Worm (Caenorhabditis elegans) whole organism, L4 larva: ENCODE results near the gene aakg-1.
A peak's percentile ranks its signal among the peaks of the same experiment; 100 is the strongest.

ENCODE experiments used
- F49E8.2 ChIP-seq: sonication (generic microtip); optimal IDR thresholded peaks from 2 replicates; lab custom pipeline; 2016; ENCODE audit warnings: missing compliant biosample characterization, mild to moderate bottlenecking, missing genetic modification characterization, borderline replicate concordance
- R02D3.7 ChIP-seq: fragments of 150-350 bp; sonication (generic microtip); optimal IDR thresholded peaks from 3 replicates; lab custom pipeline; 2014; ENCODE audit warnings: missing biosample characterization, missing genetic modification characterization
- T20F7.1 ChIP-seq: fragments of 200-800 bp; sonication (Bioruptor generic); optimal IDR thresholded peaks from 2 replicates; lab custom pipeline; 2018; ENCODE audit warnings: mild to moderate bottlenecking, missing genetic modification characterization, missing compliant biosample characterization
- T26A8.4 ChIP-seq: fragments of 200-800 bp; sonication (Bioruptor generic); IDR thresholded peaks from 2 replicates; pipeline ENCODE4 v1.3.6; 2022; ENCODE audit warnings: missing genetic modification characterization, missing compliant biosample characterization
- ZK337.2 ChIP-seq: fragments of 200-800 bp; sonication (Bioruptor generic); IDR thresholded peaks from 2 replicates; pipeline ENCODE4 v1.3.6; 2022; ENCODE audit warnings: missing genetic modification reagents, missing genetic modification characterization, missing compliant biosample characterization
- aha-1 ChIP-seq: fragments of 150-350 bp; peaks from one replicate; lab custom pipeline; 2014; ENCODE audit warnings: missing biosample characterization, missing genetic modification characterization
- ama-1 ChIP-seq: fragments of 150-350 bp; optimal IDR thresholded peaks from 2 replicates; lab custom pipeline; 2014; ENCODE audit warnings: inconsistent platforms, mixed read lengths
- daf-12 ChIP-seq: fragments of 150-350 bp; optimal IDR thresholded peaks from 2 replicates; lab custom pipeline; 2014; ENCODE audit warnings: missing biosample characterization, missing genetic modification reagents, missing genetic modification characterization
- dmd-6 ChIP-seq: fragments of 200-800 bp; sonication (Bioruptor generic); IDR thresholded peaks from 2 replicates; pipeline ENCODE4 v1.3.6; 2022; ENCODE audit warnings: missing genetic modification reagents, missing genetic modification characterization, missing compliant biosample characterization
- duxl-1 ChIP-seq: sonication (generic microtip); optimal IDR thresholded peaks from 2 replicates; lab custom pipeline; 2016; ENCODE audit warnings: mild to moderate bottlenecking, missing genetic modification characterization, moderate library complexity, missing compliant biosample characterization; ENCODE audit not compliant: poor library complexity
- egl-43 ChIP-seq: fragments of 200-800 bp; sonication (Bioruptor generic); IDR thresholded peaks from 2 replicates; pipeline ENCODE4 v1.3.6; 2022; ENCODE audit warnings: missing genetic modification reagents, missing genetic modification characterization, missing compliant biosample characterization
- fkh-10 ChIP-seq: fragments of 150-350 bp; optimal IDR thresholded peaks from 2 replicates; lab custom pipeline; 2014; ENCODE audit warnings: missing biosample characterization, missing genetic modification reagents, missing genetic modification characterization
- fos-1 ChIP-seq: fragments of 150-350 bp; optimal IDR thresholded peaks from 2 replicates; lab custom pipeline; 2014; ENCODE audit warnings: missing biosample characterization, missing genetic modification characterization
- hif-1 ChIP-seq, 2 experiments: sonication (generic microtip); optimal IDR thresholded peaks; 2 replicates each; lab custom pipeline; 2016 to 2017; ENCODE audit warnings: missing compliant biosample characterization in 2 of 2, missing genetic modification characterization in 2 of 2, missing genetic modification reagents in 2 of 2, missing genotype in 2 of 2, mild to moderate bottlenecking in 1 of 2
- hlh-11 ChIP-seq: fragments of 200-800 bp; sonication (Bioruptor generic); optimal IDR thresholded peaks from 2 replicates; lab custom pipeline; 2018; ENCODE audit warnings: mild to moderate bottlenecking, missing genetic modification characterization, missing compliant biosample characterization
- hmg-1.1 ChIP-seq: fragments of 200-800 bp; sonication (Bioruptor generic); IDR thresholded peaks from 2 replicates; pipeline ENCODE4 v1.3.6; 2022; ENCODE audit warnings: missing genetic modification reagents, missing genetic modification characterization, missing compliant biosample characterization
- lin-13 ChIP-seq: fragments of 150-350 bp; optimal IDR thresholded peaks from 2 replicates; lab custom pipeline; 2014; ENCODE audit warnings: missing biosample characterization, missing genetic modification reagents, missing genetic modification characterization
- lin-15B ChIP-seq: fragments of 150-350 bp; sonication (generic microtip); optimal IDR thresholded peaks from 3 replicates; lab custom pipeline; 2014; ENCODE audit warnings: missing biosample characterization, missing genetic modification characterization
- lin-29 ChIP-seq: fragments of 200-800 bp; sonication (Bioruptor generic); IDR thresholded peaks from 2 replicates; pipeline ENCODE4 v1.3.6; 2022; ENCODE audit warnings: missing genetic modification reagents, missing genetic modification characterization, missing compliant biosample characterization
- lin-39 ChIP-seq: fragments of 150-350 bp; optimal IDR thresholded peaks from 2 replicates; lab custom pipeline; 2014; ENCODE audit warnings: missing biosample characterization, missing genetic modification reagents, missing genetic modification characterization
- lsy-2 ChIP-seq, 2 experiments: fragments of 150-350 bp in 1 of 2; sonication (generic microtip) in 1 of 2; optimal IDR thresholded peaks; 2 replicates each; lab custom pipeline; 2014 to 2017; ENCODE audit warnings: missing biosample characterization in 2 of 2, missing genetic modification characterization in 2 of 2
- mep-1 ChIP-seq: fragments of 150-350 bp; sonication (generic microtip); optimal IDR thresholded peaks from 3 replicates; lab custom pipeline; 2014; ENCODE audit warnings: missing biosample characterization, missing genetic modification characterization
- mes-2 ChIP-seq: sonication (generic microtip); optimal IDR thresholded peaks from 2 replicates; lab custom pipeline; 2016; ENCODE audit warnings: missing genotype, mild to moderate bottlenecking, missing genetic modification characterization, missing compliant biosample characterization; ENCODE audit not compliant: poor library complexity, severe bottlenecking
- mxl-2 ChIP-seq: fragments of 200-800 bp; sonication (Bioruptor generic); conservative IDR thresholded peaks from 2 replicates; pipeline ENCODE4 v1.3.6; 2022; ENCODE audit warnings: missing genetic modification reagents, missing genetic modification characterization, missing compliant biosample characterization
- nhr-102 ChIP-seq: sonication (generic microtip); optimal IDR thresholded peaks from 2 replicates; lab custom pipeline; 2016; ENCODE audit warnings: mild to moderate bottlenecking, missing genetic modification characterization, moderate library complexity, missing compliant biosample characterization
- nhr-11 ChIP-seq: fragments of 150-350 bp; optimal IDR thresholded peaks from 2 replicates; lab custom pipeline; 2014; ENCODE audit warnings: missing biosample characterization, missing genetic modification characterization
- nhr-28 ChIP-seq: fragments of 150-350 bp; optimal IDR thresholded peaks from 2 replicates; lab custom pipeline; 2014; ENCODE audit warnings: missing biosample characterization, missing genetic modification characterization
- nhr-48 ChIP-seq: sonication (generic microtip); optimal IDR thresholded peaks from 2 replicates; lab custom pipeline; 2016; ENCODE audit warnings: mild to moderate bottlenecking, missing genetic modification characterization, missing compliant biosample characterization
- nhr-6 ChIP-seq: fragments of 150-350 bp; optimal IDR thresholded peaks from 2 replicates; lab custom pipeline; 2014; ENCODE audit warnings: missing biosample characterization, missing genetic modification characterization
- nhr-77 ChIP-seq: fragments of 150-350 bp; optimal IDR thresholded peaks from 2 replicates; lab custom pipeline; 2014; ENCODE audit warnings: missing biosample characterization, missing genetic modification characterization
- pha-4 ChIP-seq, 2 experiments: fragments of 150-350 bp in 1 of 2; fragments of 200-800 bp in 1 of 2; sonication (Bioruptor generic) in 1 of 2; IDR thresholded peaks in 1 of 2; optimal IDR thresholded peaks in 1 of 2; 2 replicates each; pipeline versions ENCODE4 v1.3.6 to Lab custom; 2014 to 2022; ENCODE audit warnings: missing genetic modification characterization in 2 of 2, missing genetic modification reagents in 2 of 2, missing biosample characterization in 1 of 2, missing compliant biosample characterization in 1 of 2
- pqm-1 ChIP-seq: sonication (generic microtip); optimal IDR thresholded peaks from 2 replicates; lab custom pipeline; 2017; ENCODE audit warnings: missing biosample characterization, missing genetic modification characterization
- set-16 ChIP-seq: fragments of 200-800 bp; sonication (Bioruptor generic); IDR thresholded peaks from 2 replicates; pipeline ENCODE4 v1.3.6; 2022; ENCODE audit warnings: missing genetic modification reagents, missing genetic modification characterization, missing compliant biosample characterization
- spr-3 ChIP-seq: fragments of 200-800 bp; sonication (Bioruptor generic); optimal IDR thresholded peaks from 2 replicates; lab custom pipeline; 2018; ENCODE audit warnings: mild to moderate bottlenecking, missing genetic modification characterization, missing compliant biosample characterization
- unc-62 ChIP-seq, 3 experiments: fragments of 150-350 bp in 1 of 3; sonication (generic microtip); optimal IDR thresholded peaks in 2 of 3; peaks in 1 of 3; 1 replicate in 1 of 3; 2 replicates in 2 of 3; lab custom pipeline; 2014 to 2017; ENCODE audit warnings: missing biosample characterization in 3 of 3, missing genetic modification characterization in 3 of 3, missing genetic modification reagents in 3 of 3, missing genotype in 1 of 3

The aakg-1 gene

ce11 chrIII:12616990-12617393 is 41.8 kb upstream of the aakg-1 start (continued):
- TF ChIP-seq nhr-28: peak; percentile 92
- TF ChIP-seq lin-29 (GFP tag; lab: Robert Waterston, UW): no peak
- TF ChIP-seq ama-1 (lab: Kevin White, UChicago): peak; percentile 79
- no peak for TF ChIP-seq fos-1 (tag; lab: Kevin White, UChicago)
- TF ChIP-seq nhr-11 (tag; lab: Kevin White, UChicago): peak; percentile 58
- 0 out of 2 replicates have a peak, but pooled peaks have one; percentile 10 for TF ChIP-seq set-16 (GFP tag; lab: Robert Waterston, UW)
- TF ChIP-seq R02D3.7: no peak
- TF ChIP-seq ZK337.2 (GFP tag; lab: Robert Waterston, UW): no peak
- peak; percentile 94 for TF ChIP-seq aha-1
- peak; percentile 46 for TF ChIP-seq T20F7.1 (GFP tag; lab: Kevin White, UChicago)
- no peak for TF ChIP-seq nhr-6
- peak; percentile 70 for TF ChIP-seq lin-13 (GFP tag; lab: Kevin White, UChicago)
- 0 out of 2 replicates have a peak, but pooled peaks have one; percentile 14 for TF ChIP-seq T26A8.4 (GFP tag; lab: Robert Waterston, UW)
- TF ChIP-seq hmg-1.1 (GFP tag; lab: Robert Waterston, UW): peak; percentile 57
- TF ChIP-seq hif-1 (tag; optimal IDR thresholded peaks at IDR 0.05; lab: Kevin White, UChicago): peak in 1 of 2 experiments; percentile 38
- peak; percentile 28 for TF ChIP-seq nhr-102 (tag; lab: Kevin White, UChicago)
- peak; percentile 3 for TF ChIP-seq spr-3 (GFP tag; lab: Kevin White, UChicago)
- peak; percentile 88 for TF ChIP-seq nhr-77 (tag; lab: Kevin White, UChicago)
- peak; percentile 84 for TF ChIP-seq mep-1 (tag; lab: Kevin White, UChicago)
- no peak for TF ChIP-seq lin-39 (tag; lab: Kevin White, UChicago)
- TF ChIP-seq hlh-11 (tag; lab: Kevin White, UChicago): peak; percentile 91
- no peak for TF ChIP-seq daf-12
- no peak for TF ChIP-seq F49E8.2 (tag; lab: Kevin White, UChicago)
- TF ChIP-seq dmd-6 (GFP tag; lab: Robert Waterston, UW): peak; percentile 76
- TF ChIP-seq egl-43 (GFP tag; lab: Robert Waterston, UW): no peak
- peak; percentile 57 for TF ChIP-seq mes-2
- TF ChIP-seq lsy-2 (tag; optimal IDR thresholded peaks at IDR 0.05; lab: Kevin White, UChicago): peak in 1 of 2 experiments; percentile 63
- peak; percentile 6 for TF ChIP-seq duxl-1
- no peak for TF ChIP-seq mxl-2 (GFP tag; lab: Robert Waterston, UW)
- peak; percentile 65 for TF ChIP-seq pqm-1 (tag; lab: Kevin White, UChicago)
- TF ChIP-seq pha-4 (GFP tag; IDR thresholded peaks at IDR 0.05; lab: Robert Waterston, UW): 0 out of 2 replicates have a peak, but pooled peaks have one; percentile 26
- TF ChIP-seq pha-4 (tag; optimal IDR thresholded peaks at IDR 0.05; lab: Kevin White, UChicago): no peak
- peak; percentile 69 for TF ChIP-seq nhr-48

ce11 chrIII:12615859-12616439 is 40.7 kb upstream of the aakg-1 start:
- no peak for TF ChIP-seq lin-15B (tag; lab: Kevin White, UChicago)
- no peak for TF ChIP-seq lsy-2 (tag; optimal IDR thresholded peaks at IDR 0.05; lab: Kevin White, UChicago)
- peak; percentile 96 for TF ChIP-seq aha-1
- TF ChIP-seq set-16 (GFP tag; lab: Robert Waterston, UW): peak; percentile 58; the same call in 1 of the 2 replicates
- TF ChIP-seq unc-62 (GFP tag; optimal IDR thresholded peaks at IDR 0.05 in 1 of 2; lab: Kevin White, UChicago): peak in 1 of 2 experiments; percentile 93
- no peak for TF ChIP-seq unc-62 (tag; optimal IDR thresholded peaks at IDR 0.05; lab: Kevin White, UChicago)
- TF ChIP-seq pha-4 (GFP tag; IDR thresholded peaks at IDR 0.05; lab: Robert Waterston, UW): 0 out of 2 replicates have a peak, but pooled peaks have one; percentile 18
- no peak for TF ChIP-seq pha-4 (tag; optimal IDR thresholded peaks at IDR 0.05; lab: Kevin White, UChicago)
- peak; percentile 36 for TF ChIP-seq nhr-11 (tag; lab: Kevin White, UChicago)
- peak; percentile 1 for TF ChIP-seq fkh-10
